Worm (Caenorhabditis elegans): ENCODE data around the gene dlc-4.
A peak's percentile ranks its signal among the peaks of the same experiment; 100 is the strongest.

The dlc-4 gene

ce11 chrIV:16442963-16443362 is at the start of gene dlc-4:
Gene dlc-4 (plus strand): TSS chrIV:16443263.
- TF ChIP-seq dmd-4 (tag; optimal IDR thresholded peaks at IDR 0.05; ENCODE audit: borderline replicate concordance), result no peak
- no peak for TF ChIP-seq ttx-3 (tag; optimal IDR thresholded peaks at IDR 0.05)
- TF ChIP-seq unc-86 (tag; optimal IDR thresholded peaks at IDR 0.05), result no peak
- TF ChIP-seq ztf-16 (tag; optimal IDR thresholded peaks at IDR 0.05), result no peak
- TF ChIP-seq nhr-11 (tag; optimal IDR thresholded peaks at IDR 0.05), result no peak
- no peak for TF ChIP-seq nhr-232 (tag; optimal IDR thresholded peaks at IDR 0.05)
- TF ChIP-seq tbx-7 (tag; optimal IDR thresholded peaks at IDR 0.05), result no peak
- TF ChIP-seq T23F11.4 (GFP tag; optimal IDR thresholded peaks at IDR 0.05), result no peak
- TF ChIP-seq C38D4.7 (GFP tag; optimal IDR thresholded peaks at IDR 0.05), result no peak
- TF ChIP-seq tbx-2 (tag; optimal IDR thresholded peaks at IDR 0.05), result no peak
- no peak for TF ChIP-seq ceh-45 (GFP tag; IDR thresholded peaks at IDR 0.05)
- no peak for TF ChIP-seq hlh-13 (GFP tag; optimal IDR thresholded peaks at IDR 0.05)
- no peak for TF ChIP-seq F13H6.1 (tag; optimal IDR thresholded peaks at IDR 0.05)
- TF ChIP-seq hlh-15 (tag; optimal IDR thresholded peaks at IDR 0.05), result no peak
- no peak for TF ChIP-seq sdc-2 (tag; optimal IDR thresholded peaks at IDR 0.05)
- no peak for TF ChIP-seq eyg-1 (tag; optimal IDR thresholded peaks at IDR 0.05)

DNA sequence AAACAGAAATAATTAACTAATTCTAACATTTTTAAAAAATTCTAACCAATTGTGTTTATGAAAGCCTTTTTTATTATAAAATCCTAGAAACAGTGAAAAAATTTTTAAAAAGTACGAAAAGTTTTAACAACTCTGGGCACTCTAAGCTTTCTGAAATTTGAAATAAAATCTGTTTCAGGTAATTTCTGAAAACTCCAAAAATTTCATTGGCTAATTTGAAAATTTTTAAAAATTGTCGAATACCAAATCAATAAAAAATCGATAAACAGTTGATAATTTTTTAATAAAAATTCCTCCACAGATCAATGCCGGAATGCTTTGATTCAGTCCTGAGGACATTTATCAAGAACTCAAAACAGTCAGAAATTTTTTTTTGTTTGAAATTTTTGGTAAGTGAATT is 49.4 kb upstream of the dlc-4 start, which contains the start of gene Y65A5A.24:
Y65A5A.24 (plus strand) TSS at position 301 of the 400 bp plus-strand sequence.
- TF ChIP-seq pros-1 (tag; optimal IDR thresholded peaks at IDR 0.05), result no peak
- TF ChIP-seq elt-2 (tag; optimal IDR thresholded peaks at IDR 0.05), result no peak
- TF ChIP-seq zip-5 (tag; optimal IDR thresholded peaks at IDR 0.05), result no peak
- no peak for TF ChIP-seq ref-2 (tag; optimal IDR thresholded peaks at IDR 0.05)
- TF ChIP-seq ceh-2 (tag; optimal IDR thresholded peaks at IDR 0.05), result no peak
- no peak for TF ChIP-seq unc-55 (GFP tag; optimal IDR thresholded peaks at IDR 0.05)
- no peak for TF ChIP-seq lim-6 (tag; optimal IDR thresholded peaks at IDR 0.05)
- no peak for TF ChIP-seq eyg-1 (tag; optimal IDR thresholded peaks at IDR 0.05)
- TF ChIP-seq ceh-30 (tag; optimal IDR thresholded peaks at IDR 0.05), result no peak
- TF ChIP-seq hlh-15 (tag; optimal IDR thresholded peaks at IDR 0.05), result no peak
- no peak for TF ChIP-seq C38D4.7 (GFP tag; optimal IDR thresholded peaks at IDR 0.05)
- TF ChIP-seq unc-86 (tag; optimal IDR thresholded peaks at IDR 0.05), result no peak
- TF ChIP-seq npax-4 (tag; optimal IDR thresholded peaks at IDR 0.05), result no peak
- TF ChIP-seq fax-1 (tag; optimal IDR thresholded peaks at IDR 0.05), result no peak
- no peak for TF ChIP-seq fkh-6 (tag; optimal IDR thresholded peaks at IDR 0.05)
- TF ChIP-seq sox-4 (tag; optimal IDR thresholded peaks at IDR 0.05), result no peak
- TF ChIP-seq lin-11 (tag; optimal IDR thresholded peaks at IDR 0.05), result no peak

DNA sequence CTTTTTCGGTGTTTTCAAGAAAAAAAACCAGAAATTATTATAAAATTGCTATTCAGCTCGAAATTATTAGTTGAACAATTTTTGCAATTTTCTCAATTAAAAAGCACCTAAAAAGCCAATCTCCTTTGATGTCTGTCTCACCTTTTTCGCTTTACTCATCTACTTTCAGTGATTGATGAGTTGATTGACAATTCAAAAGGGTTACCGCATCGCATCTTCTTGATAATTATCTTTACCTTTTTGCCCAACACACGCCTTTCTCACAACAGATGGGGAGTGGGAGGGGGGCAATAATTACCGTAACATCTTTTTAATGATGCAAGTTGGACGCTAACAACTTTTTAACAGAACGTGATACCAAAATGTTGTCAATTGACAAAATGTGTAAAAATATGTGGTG is 46.4 kb upstream of the dlc-4 start:
- TF ChIP-seq pag-3 (tag; optimal IDR thresholded peaks at IDR 0.05; ENCODE audit: borderline replicate concordance) (no peak), che-1 (tag; optimal IDR thresholded peaks at IDR 0.05) (no peak), pat-9 (tag; optimal IDR thresholded peaks at IDR 0.05) (no peak), madf-2 (tag; optimal IDR thresholded peaks at IDR 0.05) (no peak), F13H6.1 (tag; optimal IDR thresholded peaks at IDR 0.05) (no peak), ztf-16 (tag; optimal IDR thresholded peaks at IDR 0.05) (no peak), elt-2 (tag; optimal IDR thresholded peaks at IDR 0.05) (no peak), fkh-6 (tag; optimal IDR thresholded peaks at IDR 0.05) (no peak)

ce11 chrIV:16397845-16398607 is 45.0 kb upstream of the dlc-4 start:
- TF ChIP-seq hlh-13 (GFP tag; optimal IDR thresholded peaks at IDR 0.05) (peak; percentile 59), elt-4 (tag; optimal IDR thresholded peaks at IDR 0.05) (no peak), hlh-15 (tag; optimal IDR thresholded peaks at IDR 0.05) (no peak), C08G9.2 (tag; optimal IDR thresholded peaks at IDR 0.05) (peak; percentile 59), dve-1 (tag; optimal IDR thresholded peaks at IDR 0.05) (no peak), lin-11 (tag; optimal IDR thresholded peaks at IDR 0.05) (no peak), dmd-4 (tag; optimal IDR thresholded peaks at IDR 0.05; ENCODE audit: borderline replicate concordance) (no peak), ahr-1 (tag; optimal IDR thresholded peaks at IDR 0.05) (no peak), npax-4 (tag; optimal IDR thresholded peaks at IDR 0.05) (peak; percentile 24), sox-2 (GFP tag; IDR thresholded peaks at IDR 0.05) (no peak), nhr-232 (tag; optimal IDR thresholded peaks at IDR 0.05) (peak; percentile 54), ceh-18 (tag; optimal IDR thresholded peaks at IDR 0.05) (peak; percentile 6), unc-42 (tag; optimal IDR thresholded peaks at IDR 0.05) (peak; percentile 17), unc-55 (GFP tag; optimal IDR thresholded peaks at IDR 0.05) (no peak), ceh-45 (GFP tag; IDR thresholded peaks at IDR 0.05) (no peak), pag-3 (tag; optimal IDR thresholded peaks at IDR 0.05; ENCODE audit: borderline replicate concordance) (no peak), pros-1 (tag; optimal IDR thresholded peaks at IDR 0.05) (no peak), ceh-19 (GFP tag; optimal IDR thresholded peaks at IDR 0.05) (peak; percentile 4), pat-9 (tag; optimal IDR thresholded peaks at IDR 0.05) (peak; percentile 75), C38D4.7 (GFP tag; optimal IDR thresholded peaks at IDR 0.05) (peak; percentile 45), sox-4 (tag; optimal IDR thresholded peaks at IDR 0.05) (peak; percentile 26), unc-3 (GFP tag; conservative IDR thresholded peaks at IDR 0.05) (peak; percentile 33; the same call in 1 of the 2 replicates), unc-3 (tag; optimal IDR thresholded peaks at IDR 0.05) (no peak), gmeb-2 (tag; optimal IDR thresholded peaks at IDR 0.05) (peak; percentile 32), tbx-2 (tag; optimal IDR thresholded peaks at IDR 0.05) (peak; percentile 47)

All from whole organism, late embryonic.